ENCODE assay signal across 1 fruit fly cellular context in the genomic region with DNA sequence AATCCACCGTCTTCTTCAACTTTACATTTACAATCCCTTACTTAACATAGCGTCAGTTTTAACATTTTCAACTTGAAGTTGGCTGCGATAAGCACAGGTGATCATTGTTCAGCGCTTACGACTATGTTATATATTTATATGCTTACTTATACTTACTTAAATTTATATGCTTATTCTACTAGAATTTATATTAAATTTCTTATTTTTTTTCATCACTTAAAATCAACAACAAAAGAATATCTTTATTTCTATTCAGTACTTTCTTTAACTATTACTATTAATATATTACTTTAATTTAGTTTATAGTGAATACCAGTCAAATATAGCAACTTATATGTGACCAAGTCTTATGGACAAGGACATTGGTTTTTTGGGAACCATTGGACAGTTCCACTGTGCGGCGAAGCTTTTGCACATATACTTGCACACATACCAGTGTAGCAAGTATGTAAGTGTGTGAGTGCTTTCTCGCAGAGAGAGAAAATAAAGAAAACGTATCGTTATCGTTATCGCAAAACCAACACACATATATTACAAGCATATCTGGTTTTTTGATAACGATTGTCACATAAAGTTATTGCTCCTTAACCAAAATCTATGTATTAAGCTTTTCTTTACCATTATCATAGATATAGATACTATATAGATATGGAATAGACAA.
TF ChIP-seq lines count a peak whose summit lies in the region.

A gene (minus strand): TSS at position 51 of the 661 bp plus-strand sequence.

TF ChIP-seq in whole organism, embryonic, 481 proteins besides CTCF, POLR2A, EP300 and RAD21 (continued from another document):
- TF ChIP-seq CG7963 (GFP tag; IDR thresholded peaks at IDR 0.05; lab: Robert Waterston, UW; ENCODE audit: partially characterized antibody) (peak; percentile 77), repo (GFP tag; optimal IDR thresholded peaks at IDR 0.05; lab: Kevin White, UChicago) (no peak), sisA (GFP tag; IDR thresholded peaks at IDR 0.05; lab: Robert Waterston, UW) (peak; percentile 45), ap (GFP tag; IDR thresholded peaks at IDR 0.05; lab: Robert Waterston, UW) (peak; percentile 50), zen2 (GFP tag; IDR thresholded peaks at IDR 0.05; lab: Robert Waterston, UW; ENCODE audit: partially characterized antibody) (peak; percentile 91), row (GFP tag; IDR thresholded peaks at IDR 0.05; lab: Robert Waterston, UW) (peak; percentile 77), Ada2b (GFP tag; IDR thresholded peaks at IDR 0.05; lab: Robert Waterston, UW) (0 out of 2 replicates have a peak, but pooled peaks have one; percentile 23), CG14014 (GFP tag; IDR thresholded peaks at IDR 0.05; lab: Robert Waterston, UW) (peak; percentile 63; the same call in 1 of the 2 replicates), nmo (GFP tag; optimal IDR thresholded peaks at IDR 0.05; lab: Kevin White, UChicago) (peak; percentile 79), trem (tag; optimal IDR thresholded peaks at IDR 0.05; lab: Kevin White, UChicago) (peak; percentile 33), CG10366 (GFP tag; IDR thresholded peaks at IDR 0.05; lab: Robert Waterston, UW) (peak; percentile 17; the same call in 1 of the 2 replicates), lilli (GFP tag; optimal IDR thresholded peaks at IDR 0.05; lab: Kevin White, UChicago) (peak; percentile 47), HLH3B (GFP tag; IDR thresholded peaks at IDR 0.05; lab: Robert Waterston, UW) (peak; percentile 45; the same call in 1 of the 2 replicates), H2.0 (GFP tag; IDR thresholded peaks at IDR 0.05; lab: Robert Waterston, UW) (0 out of 2 replicates have a peak, but pooled peaks have one; percentile 19), CG12219 (GFP tag; optimal IDR thresholded peaks at IDR 0.05; lab: Kevin White, UChicago) (peak; percentile 44), schlank (tag; optimal IDR thresholded peaks at IDR 0.05; lab: Kevin White, UChicago) (no peak), Dek (tag; optimal IDR thresholded peaks at IDR 0.05; lab: Kevin White, UChicago) (peak; percentile 18), grau (tag; optimal IDR thresholded peaks at IDR 0.05; lab: Kevin White, UChicago) (peak; percentile 66), sna (GFP tag; IDR thresholded peaks at IDR 0.05; lab: Robert Waterston, UW; ENCODE audit: partially characterized antibody) (peak; percentile 87), Camta (GFP tag; optimal IDR thresholded peaks at IDR 0.05; lab: Kevin White, UChicago) (no peak), CG8359 (GFP tag; optimal IDR thresholded peaks at IDR 0.05; lab: Kevin White, UChicago; ENCODE audit: borderline replicate concordance) (no peak), CG7271 (tag; optimal IDR thresholded peaks at IDR 0.05; lab: Kevin White, UChicago) (peak; percentile 35), Awh (GFP tag; IDR thresholded peaks at IDR 0.05; lab: Robert Waterston, UW) (no peak), CrebB (tag; optimal IDR thresholded peaks at IDR 0.05; lab: Kevin White, UChicago) (no peak), prd (optimal IDR thresholded peaks at IDR 0.05; lab: Kevin White, UChicago) (no peak), prd (GFP tag; IDR thresholded peaks at IDR 0.05; lab: Robert Waterston, UW) (peak; percentile 36), CG1647 (GFP tag; optimal IDR thresholded peaks at IDR 0.05; lab: Kevin White, UChicago) (peak; percentile 7), Ets97D (GFP tag; optimal IDR thresholded peaks at IDR 0.05; lab: Kevin White, UChicago) (peak; percentile 55), CG18476 (GFP tag; optimal IDR thresholded peaks at IDR 0.05; lab: Kevin White, UChicago) (peak; percentile 42), ase (GFP tag; IDR thresholded peaks at IDR 0.05; lab: Robert Waterston, UW) (peak; percentile 40; the same call in 1 of the 3 replicates), h (optimal IDR thresholded peaks at IDR 0.05; lab: Kevin White, UChicago) (no peak), CG14710 (tag; optimal IDR thresholded peaks at IDR 0.05; lab: Kevin White, UChicago) (peak; percentile 46), Atf-2 (GFP tag; optimal IDR thresholded peaks at IDR 0.05; lab: Kevin White, UChicago) (no peak), B-H2 (GFP tag; optimal IDR thresholded peaks at IDR 0.05; lab: Kevin White, UChicago) (peak; percentile 5), hb (GFP tag; IDR thresholded peaks at IDR 0.05; lab: Robert Waterston, UW; ENCODE audit: partially characterized antibody) (peak; percentile 89), CG6854 (GFP tag; optimal IDR thresholded peaks at IDR 0.05; lab: Kevin White, UChicago) (peak; percentile 46), chn (GFP tag; optimal IDR thresholded peaks at IDR 0.05; lab: Kevin White, UChicago) (no peak), mam (GFP tag; optimal IDR thresholded peaks at IDR 0.05; lab: Kevin White, UChicago) (no peak), Eip74EF (GFP tag; optimal IDR thresholded peaks at IDR 0.05; lab: Kevin White, UChicago) (peak in 1 of 2 experiments; percentile 67), HLH4C (GFP tag; IDR thresholded peaks at IDR 0.05; lab: Robert Waterston, UW; ENCODE audit: partially characterized antibody) (peak; percentile 94), CG17359 (tag; optimal IDR thresholded peaks at IDR 0.05; lab: Kevin White, UChicago) (peak; percentile 70), aop (GFP tag; IDR thresholded peaks at IDR 0.05; lab: Robert Waterston, UW) (no peak), Chrac-16 (GFP tag; optimal IDR thresholded peaks at IDR 0.05; lab: Kevin White, UChicago) (peak; percentile 40), CG1832 (GFP tag; optimal IDR thresholded peaks at IDR 0.05; lab: Kevin White, UChicago) (no peak), Nf-YC (tag; optimal IDR thresholded peaks at IDR 0.05; lab: Kevin White, UChicago) (peak; percentile 48), Blimp-1 (GFP tag; optimal IDR thresholded peaks at IDR 0.05; lab: Kevin White, UChicago) (peak; percentile 75), CG12942 (GFP tag; optimal IDR thresholded peaks at IDR 0.05; lab: Kevin White, UChicago) (peak; percentile 46), onecut (GFP tag; IDR thresholded peaks at IDR 0.05; lab: Robert Waterston, UW) (peak; percentile 33), tgo (GFP tag; IDR thresholded peaks at IDR 0.05; lab: Robert Waterston, UW) (peak; percentile 67; the same call in 2 of the 3 replicates), CG7839 (tag; optimal IDR thresholded peaks at IDR 0.05; lab: Kevin White, UChicago) (peak; percentile 83), CG17186 (GFP tag; optimal IDR thresholded peaks at IDR 0.05; lab: Kevin White, UChicago) (no peak), Dp (GFP tag; optimal IDR thresholded peaks at IDR 0.05; lab: Kevin White, UChicago) (peak; percentile 7), CG30020 (tag; optimal IDR thresholded peaks at IDR 0.05; lab: Kevin White, UChicago) (peak; percentile 2), Oaz (GFP tag; IDR thresholded peaks at IDR 0.05; lab: Robert Waterston, UW) (no peak), croc (GFP tag; conservative IDR thresholded peaks at IDR 0.05; lab: Robert Waterston, UW) (no peak), CG7372 (GFP tag; IDR thresholded peaks at IDR 0.05; lab: Robert Waterston, UW) (no peak), CG2678 (tag; optimal IDR thresholded peaks at IDR 0.05; lab: Kevin White, UChicago) (peak; percentile 68), Usf (GFP tag; optimal IDR thresholded peaks at IDR 0.05; lab: Kevin White, UChicago) (no peak), vvl (GFP tag; IDR thresholded peaks at IDR 0.05; lab: Robert Waterston, UW) (peak; percentile 83), dysf (GFP tag; IDR thresholded peaks at IDR 0.05; lab: Robert Waterston, UW) (peak; percentile 58; the same call in 1 of the 3 replicates), hth (optimal IDR thresholded peaks at IDR 0.05; lab: Kevin White, UChicago) (no peak), Rx (GFP tag; IDR thresholded peaks at IDR 0.05; lab: Robert Waterston, UW) (no peak), salm (tag; optimal IDR thresholded peaks at IDR 0.05; lab: Kevin White, UChicago) (no peak), CG1024 (GFP tag; IDR thresholded peaks at IDR 0.05; lab: Robert Waterston, UW) (peak; percentile 3; the same call in 1 of the 2 replicates), Hr78 (GFP tag; optimal IDR thresholded peaks at IDR 0.05; lab: Kevin White, UChicago) (no peak), slbo (GFP tag; IDR thresholded peaks at IDR 0.05; lab: Robert Waterston, UW) (peak; percentile 59), pan (optimal IDR thresholded peaks at IDR 0.05; lab: Kevin White, UChicago) (no peak), pan (GFP tag; optimal IDR thresholded peaks at IDR 0.05 in 1 of 2, IDR thresholded peaks at IDR 0.05 in 1 of 2) (peak in 1 of 2 experiments; percentile 65), mirr (GFP tag; optimal IDR thresholded peaks at IDR 0.05; lab: Kevin White, UChicago) (peak; percentile 8), lola (GFP tag; optimal IDR thresholded peaks at IDR 0.05; lab: Kevin White, UChicago) (peak in 1 of 3 experiments; percentile 38), CG12104 (GFP tag; optimal IDR thresholded peaks at IDR 0.05; lab: Kevin White, UChicago) (peak; percentile 36), ham (GFP tag; IDR thresholded peaks at IDR 0.05; lab: Robert Waterston, UW) (no peak), pho (GFP tag; optimal IDR thresholded peaks at IDR 0.05; lab: Kevin White, UChicago) (no peak), Hmx (GFP tag; optimal IDR thresholded peaks at IDR 0.05; lab: Kevin White, UChicago) (no peak), CG17568 (GFP tag; optimal IDR thresholded peaks at IDR 0.05; lab: Kevin White, UChicago) (no peak), NFAT (GFP tag; IDR thresholded peaks at IDR 0.05; lab: Robert Waterston, UW) (peak; percentile 39; the same call in 1 of the 2 replicates), CG10321 (GFP tag; IDR thresholded peaks at IDR 0.05; lab: Robert Waterston, UW) (no peak), Lim3 (GFP tag; IDR thresholded peaks at IDR 0.05; lab: Robert Waterston, UW) (no peak), CG7556 (GFP tag; optimal IDR thresholded peaks at IDR 0.05; lab: Kevin White, UChicago) (peak; percentile 28), CG17361 (GFP tag; IDR thresholded peaks at IDR 0.05; lab: Robert Waterston, UW) (peak; percentile 71; the same call in 2 of the 3 replicates), tna (GFP tag; IDR thresholded peaks at IDR 0.05; lab: Robert Waterston, UW; ENCODE audit: partially characterized antibody) (peak; percentile 96), al (GFP tag; IDR thresholded peaks at IDR 0.05; lab: Robert Waterston, UW) (no peak), nau (GFP tag; optimal IDR thresholded peaks at IDR 0.05; lab: Kevin White, UChicago) (no peak), Mrtf (GFP tag; IDR thresholded peaks at IDR 0.05; lab: Robert Waterston, UW) (no peak), CG10209 (GFP tag; optimal IDR thresholded peaks at IDR 0.05; lab: Kevin White, UChicago) (peak; percentile 26), HLH54F (GFP tag; optimal IDR thresholded peaks at IDR 0.05; lab: Kevin White, UChicago) (no peak), unc-4 (GFP tag; IDR thresholded peaks at IDR 0.05; lab: Robert Waterston, UW; ENCODE audit: partially characterized antibody) (peak; percentile 61), Jarid2 (GFP tag; optimal IDR thresholded peaks at IDR 0.05; lab: Kevin White, UChicago) (no peak), CG6254 (GFP tag; optimal IDR thresholded peaks at IDR 0.05; lab: Kevin White, UChicago) (peak; percentile 53), wor (GFP tag; IDR thresholded peaks at IDR 0.05; lab: Robert Waterston, UW) (no peak), CG12769 (tag; optimal IDR thresholded peaks at IDR 0.05; lab: Kevin White, UChicago) (no peak), jigr1 (GFP tag; IDR thresholded peaks at IDR 0.05; lab: Robert Waterston, UW) (no peak), ttk (GFP tag; IDR thresholded peaks at IDR 0.05; lab: Robert Waterston, UW) (peak; percentile 33; the same call in 1 of the 2 replicates), Mes4 (GFP tag; optimal IDR thresholded peaks at IDR 0.05; lab: Kevin White, UChicago) (no peak), Rfx (GFP tag; IDR thresholded peaks at IDR 0.05; lab: Robert Waterston, UW) (peak; percentile 67), gsb-n (tag; optimal IDR thresholded peaks at IDR 0.05; lab: Kevin White, UChicago) (no peak), NC2α (GFP tag; optimal IDR thresholded peaks at IDR 0.05; lab: Kevin White, UChicago) (no peak), CG5953 (GFP tag; IDR thresholded peaks at IDR 0.05; lab: Robert Waterston, UW) (no peak), CG6654 (GFP tag; optimal IDR thresholded peaks at IDR 0.05; lab: Kevin White, UChicago) (no peak), hkb (optimal IDR thresholded peaks at IDR 0.05; lab: Kevin White, UChicago) (no peak), hkb (GFP tag; IDR thresholded peaks at IDR 0.05; lab: Robert Waterston, UW) (peak; percentile 52; the same call in 1 of the 2 replicates), CG10959 (GFP tag; IDR thresholded peaks at IDR 0.05; lab: Robert Waterston, UW) (no peak), Lhr (GFP tag; optimal IDR thresholded peaks at IDR 0.05; lab: Kevin White, UChicago) (no peak), E2f2 (GFP tag; IDR thresholded peaks at IDR 0.05; lab: Robert Waterston, UW) (peak; percentile 33), Tbp (GFP tag; optimal IDR thresholded peaks at IDR 0.05; lab: Kevin White, UChicago) (no peak), Doc3 (GFP tag; IDR thresholded peaks at IDR 0.05; lab: Robert Waterston, UW; ENCODE audit: partially characterized antibody) (peak; percentile 50; the same call in 2 of the 3 replicates), Ptx1 (GFP tag; IDR thresholded peaks at IDR 0.05; lab: Robert Waterston, UW) (peak; percentile 51), CG6175 (GFP tag; IDR thresholded peaks at IDR 0.05; lab: Robert Waterston, UW) (no peak), pros (GFP tag; optimal IDR thresholded peaks at IDR 0.05; lab: Kevin White, UChicago) (no peak)
TF ChIP-seq in whole organism, embryonic: peak in this region for 217.
